Fruit fly (Drosophila melanogaster): Measurements from ENCODE around the gene CG11837.

CG11837 gene

DNA sequence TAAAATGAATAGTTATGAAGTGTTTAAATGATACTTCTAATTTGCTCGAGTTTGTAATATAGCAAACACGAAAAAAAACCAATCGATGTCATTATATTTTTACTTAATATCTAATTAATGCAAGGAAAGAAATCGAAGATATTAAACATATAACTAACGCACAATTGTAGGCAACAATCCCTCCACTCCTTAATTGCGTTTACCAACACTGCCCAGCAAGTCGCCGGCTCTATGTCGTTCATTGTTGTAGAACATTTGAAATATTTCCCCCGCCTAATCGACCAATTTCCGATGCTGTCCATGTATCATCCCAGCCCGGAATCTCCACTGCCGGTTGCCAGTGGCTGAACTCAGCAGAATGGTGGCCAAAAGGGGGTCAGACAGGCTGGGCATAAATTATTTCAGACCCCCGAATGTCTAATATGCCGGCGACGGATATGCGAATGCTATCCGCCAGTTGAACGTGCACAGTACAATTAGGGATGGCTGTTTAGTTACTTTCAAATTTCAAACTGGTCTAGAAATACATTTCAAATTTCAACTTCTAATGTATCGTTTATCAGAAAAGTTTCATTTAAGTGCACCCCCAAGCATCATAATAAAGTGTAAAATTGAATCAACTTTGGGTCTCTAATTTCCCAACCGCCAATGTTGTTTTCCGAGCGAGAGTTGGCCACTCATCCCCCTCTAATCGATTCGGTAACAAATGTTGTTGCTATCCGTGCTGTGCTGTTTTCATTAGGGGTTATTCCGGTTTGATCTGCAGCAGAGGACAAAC is 19.3 kb downstream of the CG11837 start (continued):
- no peak for TF ChIP-seq sr (GFP tag; IDR thresholded peaks at IDR 0.05)
- TF ChIP-seq Pdp1 (GFP tag; optimal IDR thresholded peaks at IDR 0.05): peak in 1 of 2 experiments; percentile 31
- TF ChIP-seq MESR4 (GFP tag; optimal IDR thresholded peaks at IDR 0.05): no peak
- TF ChIP-seq CG10209 (GFP tag; optimal IDR thresholded peaks at IDR 0.05): peak; percentile 32
- TF ChIP-seq CG15696 (tag; optimal IDR thresholded peaks at IDR 0.05): peak; percentile 6
- TF ChIP-seq CG1529 (GFP tag; optimal IDR thresholded peaks at IDR 0.05): no peak
- TF ChIP-seq Neu2 (GFP tag; optimal IDR thresholded peaks at IDR 0.05; ENCODE audit: borderline replicate concordance): no peak
- peak; percentile 12 to 39 for TF ChIP-seq dpn (GFP tag; optimal IDR thresholded peaks at IDR 0.05)
- peak; percentile 30 for TF ChIP-seq maf-S (GFP tag; optimal IDR thresholded peaks at IDR 0.05)
- peak; percentile 43 for TF ChIP-seq lilli (GFP tag; optimal IDR thresholded peaks at IDR 0.05)
- peak; percentile 46 for TF ChIP-seq CG18619 (GFP tag; optimal IDR thresholded peaks at IDR 0.05)
- peak; percentile 60; the same call in 1 of the 2 replicates for TF ChIP-seq stc (GFP tag; IDR thresholded peaks at IDR 0.05)
- TF ChIP-seq Bteb2 (GFP tag; optimal IDR thresholded peaks at IDR 0.05): peak; percentile 16
- peak; percentile 38 for TF ChIP-seq schlank (tag; optimal IDR thresholded peaks at IDR 0.05)
- TF ChIP-seq Xrp1 (GFP tag; IDR thresholded peaks at IDR 0.05): peak; percentile 62
- TF ChIP-seq CG11398 (GFP tag; optimal IDR thresholded peaks at IDR 0.05): peak; percentile 35
- peak; percentile 40 for TF ChIP-seq CoRest (tag; optimal IDR thresholded peaks at IDR 0.05)
- TF ChIP-seq Rfx (GFP tag; IDR thresholded peaks at IDR 0.05): peak; percentile 72
- peak; percentile 16 for TF ChIP-seq CG12299 (tag; optimal IDR thresholded peaks at IDR 0.05)
- TF ChIP-seq lbe (GFP tag; optimal IDR thresholded peaks at IDR 0.05): no peak
- TF ChIP-seq Meics (GFP tag; optimal IDR thresholded peaks at IDR 0.05): peak; percentile 46
- peak; percentile 45; the same call in 1 of the 2 replicates for TF ChIP-seq HLH3B (GFP tag; IDR thresholded peaks at IDR 0.05)
- TF ChIP-seq CG13775 (GFP tag; optimal IDR thresholded peaks at IDR 0.05): peak; percentile 31
- TF ChIP-seq cg (GFP tag; optimal IDR thresholded peaks at IDR 0.05): no peak
- no peak for TF ChIP-seq CG12942 (GFP tag; optimal IDR thresholded peaks at IDR 0.05)
- no peak for TF ChIP-seq CG3838 (GFP tag; optimal IDR thresholded peaks at IDR 0.05)
- TF ChIP-seq Sry-δ (GFP tag; optimal IDR thresholded peaks at IDR 0.05): peak; percentile 1
- peak; percentile 28 for TF ChIP-seq gro (GFP tag; optimal IDR thresholded peaks at IDR 0.05)
- peak; percentile 53 for TF ChIP-seq onecut (GFP tag; IDR thresholded peaks at IDR 0.05)
- peak; percentile 45; the same call in 1 of the 2 replicates for TF ChIP-seq CG4730 (GFP tag; IDR thresholded peaks at IDR 0.05)
- peak; percentile 28; the same call in 1 of the 3 replicates for TF ChIP-seq Aef1 (GFP tag; IDR thresholded peaks at IDR 0.05)
- no peak for TF ChIP-seq hkb (optimal IDR thresholded peaks at IDR 0.05)
- peak; percentile 57 for TF ChIP-seq hkb (GFP tag; IDR thresholded peaks at IDR 0.05)
- TF ChIP-seq bcd (GFP tag; optimal IDR thresholded peaks at IDR 0.05): peak; percentile 53
- TF ChIP-seq CG2116 (GFP tag; optimal IDR thresholded peaks at IDR 0.05): no peak
- TF ChIP-seq CG32772 (GFP tag; IDR thresholded peaks at IDR 0.05): peak; percentile 43
- TF ChIP-seq CG18262 (tag; optimal IDR thresholded peaks at IDR 0.05): peak; percentile 29
- TF ChIP-seq zfh2 (GFP tag; optimal IDR thresholded peaks at IDR 0.05): peak; percentile 44
- peak; percentile 29 for TF ChIP-seq corto (GFP tag; optimal IDR thresholded peaks at IDR 0.05)
- TF ChIP-seq CG13424 (tag; optimal IDR thresholded peaks at IDR 0.05): peak; percentile 53
- TF ChIP-seq kay (GFP tag; optimal IDR thresholded peaks at IDR 0.05): no peak
- TF ChIP-seq Vsx1 (GFP tag; optimal IDR thresholded peaks at IDR 0.05): no peak
- TF ChIP-seq Hey (tag; optimal IDR thresholded peaks at IDR 0.05): no peak
- peak; percentile 26 for TF ChIP-seq Hsf (GFP tag; optimal IDR thresholded peaks at IDR 0.05)
- TF ChIP-seq H2.0 (GFP tag; IDR thresholded peaks at IDR 0.05): peak; percentile 50; the same call in 1 of the 2 replicates
- peak; percentile 45 for TF ChIP-seq CrebB (tag; optimal IDR thresholded peaks at IDR 0.05)
- peak; percentile 37 for TF ChIP-seq D19A (tag; optimal IDR thresholded peaks at IDR 0.05)
- TF ChIP-seq tap (tag; optimal IDR thresholded peaks at IDR 0.05): peak; percentile 48
- TF ChIP-seq grau (tag; optimal IDR thresholded peaks at IDR 0.05): peak; percentile 49

Measured in whole organism, embryonic.